Worm (Caenorhabditis elegans): ENCODE measurements around the gene C08F8.2.

DNA sequence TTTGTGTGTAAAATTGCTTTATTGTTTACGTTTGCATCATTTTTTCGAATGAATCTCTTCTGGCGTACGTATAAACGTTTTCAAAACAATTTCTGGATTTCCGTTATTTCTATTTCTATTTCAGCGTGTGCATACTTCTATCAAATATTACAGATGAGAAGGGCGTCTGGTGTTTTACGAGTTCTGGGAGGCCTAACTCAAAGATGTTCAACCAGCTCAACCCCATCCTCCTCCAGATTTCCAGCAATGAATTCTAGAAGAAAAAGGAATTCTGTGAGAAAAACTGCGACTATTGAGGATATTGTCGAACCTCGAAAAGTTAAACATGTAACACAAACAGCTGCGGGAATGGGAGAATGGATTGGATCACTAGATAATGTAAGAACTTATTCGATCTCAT is at the start of gene C08F8.2:
- TF ChIP-seq ztf-11 (tag; optimal IDR thresholded peaks at IDR 0.05) (no peak), zag-1 (tag; optimal IDR thresholded peaks at IDR 0.05) (no peak), mbf-1 (tag; optimal IDR thresholded peaks at IDR 0.05) (no peak)
